Worm (Caenorhabditis elegans) whole organism, L1 larva: ENCODE data around the gene C45G9.11.

Experiments
- aha-1 ChIP-seq: fragments of 150-350 bp; optimal IDR thresholded peaks from 2 replicates; lab custom pipeline; 2014; ENCODE audit warnings: missing biosample characterization, missing genetic modification characterization
- elt-2 ChIP-seq: sonication (generic microtip); optimal IDR thresholded peaks from 2 replicates; lab custom pipeline; 2016; ENCODE audit warnings: missing genetic modification characterization, mild to moderate bottlenecking, inconsistent platforms, missing compliant biosample characterization, missing genetic modification reagents
- elt-3 ChIP-seq, 6 experiments: fragments of 150-350 bp in 1 of 6; sonication (generic microtip); optimal IDR thresholded peaks; 2 replicates each; lab custom pipeline; 2017 to 2018; ENCODE audit warnings: missing biosample characterization in 6 of 6, missing genetic modification characterization in 6 of 6, inconsistent platforms in 1 of 6
- nhr-11 ChIP-seq: fragments of 150-350 bp; optimal IDR thresholded peaks from 2 replicates; lab custom pipeline; 2014; ENCODE audit warnings: missing biosample characterization, missing genetic modification characterization
- skn-1 ChIP-seq: fragments of 150-350 bp; optimal IDR thresholded peaks from 2 replicates; lab custom pipeline; 2014; ENCODE audit warnings: missing biosample characterization, missing genetic modification characterization
- unc-130 ChIP-seq: fragments of 150-350 bp; optimal IDR thresholded peaks from 2 replicates; lab custom pipeline; 2017; ENCODE audit warnings: missing biosample characterization, missing genetic modification characterization, inconsistent platforms

ce11 chrIII:5085529-5085928, 17.0 kb upstream of the C45G9.11 start, which contains the start of gene cah-1:
- TF ChIP-seq unc-130 (tag; lab: Kevin White, UChicago), result no peak
- no peak for TF ChIP-seq elt-3 (tag; optimal IDR thresholded peaks at IDR 0.05; lab: Kevin White, UChicago)
- TF ChIP-seq aha-1 (tag; lab: Kevin White, UChicago), result no peak
- no peak for TF ChIP-seq elt-2 (tag; lab: Kevin White, UChicago)
- no peak for TF ChIP-seq skn-1 (tag; lab: Kevin White, UChicago)
- no peak for TF ChIP-seq nhr-11 (tag; lab: Kevin White, UChicago)
